Worm (Caenorhabditis elegans): ENCODE data around the gene C46C11.3.

C46C11.3 gene

ce11 chrX:4635643-4636042 lies 13.5 kb downstream of the C46C11.3 start (continued):
- TF ChIP-seq hlh-4 (tag; optimal IDR thresholded peaks at IDR 0.05) (no peak), fos-1 (tag; optimal IDR thresholded peaks at IDR 0.05) (no peak), swsn-7 (tag; optimal IDR thresholded peaks at IDR 0.05) (peak; percentile 46), snu-23 (GFP tag; optimal IDR thresholded peaks at IDR 0.05) (peak; percentile 70), fkh-4 (tag; optimal IDR thresholded peaks at IDR 0.05; ENCODE audit: borderline replicate concordance) (no peak), pqm-1 (tag; optimal IDR thresholded peaks at IDR 0.05) (no peak), isw-1 (GFP tag; IDR thresholded peaks at IDR 0.05) (peak; percentile 21; the same call in 1 of the 2 replicates), rnt-1 (tag; optimal IDR thresholded peaks at IDR 0.05) (peak; percentile 65), sup-37 (GFP tag; optimal IDR thresholded peaks at IDR 0.05) (no peak), xbp-1 (tag; optimal IDR thresholded peaks at IDR 0.05) (peak; percentile 66), unc-130 (tag; optimal IDR thresholded peaks at IDR 0.05) (no peak), ceh-90 (tag; optimal IDR thresholded peaks at IDR 0.05) (no peak), egl-27 (tag; optimal IDR thresholded peaks at IDR 0.05) (no peak), tlp-1 (tag; optimal IDR thresholded peaks at IDR 0.05) (no peak), ztf-11 (tag; optimal IDR thresholded peaks at IDR 0.05) (no peak), nhr-90 (tag; optimal IDR thresholded peaks at IDR 0.05; ENCODE audit: poor library complexity) (no peak), tbx-2 (tag; optimal IDR thresholded peaks at IDR 0.05) (peak; percentile 46), sptf-1 (tag; optimal IDR thresholded peaks at IDR 0.05) (no peak), zag-1 (tag; optimal IDR thresholded peaks at IDR 0.05) (no peak), C04F5.9 (tag; optimal IDR thresholded peaks at IDR 0.05) (no peak), irx-1 (tag; optimal IDR thresholded peaks at IDR 0.05) (peak; percentile 55), lin-13 (GFP tag; optimal IDR thresholded peaks at IDR 0.05) (peak; percentile 13), ama-1 (optimal IDR thresholded peaks at IDR 0.05) (no peak), snpc-4 (tag; optimal IDR thresholded peaks at IDR 0.05) (peak; percentile 33), pag-3 (tag; optimal IDR thresholded peaks at IDR 0.05; ENCODE audit: borderline replicate concordance, insufficient read depth) (no peak), efl-1 (optimal IDR thresholded peaks at IDR 0.05) (peak; percentile 11 to 37), efl-1 (GFP tag; optimal IDR thresholded peaks at IDR 0.05 in 1 of 2) (peak in 1 of 2 experiments; percentile 9), lin-14 (GFP tag; optimal IDR thresholded peaks at IDR 0.05) (peak; percentile 88), nhr-12 (tag; optimal IDR thresholded peaks at IDR 0.05) (no peak), ets-5 (GFP tag; IDR thresholded peaks at IDR 0.05) (no peak), lin-39 (tag; optimal IDR thresholded peaks at IDR 0.05) (peak; percentile 30), ceh-8 (GFP tag; optimal IDR thresholded peaks at IDR 0.05) (no peak), elt-2 (tag; optimal IDR thresholded peaks at IDR 0.05) (no peak), nhr-71 (tag; optimal IDR thresholded peaks at IDR 0.05) (peak; percentile 68), Y116A8C.19 (tag; optimal IDR thresholded peaks at IDR 0.05; ENCODE audit: borderline replicate concordance) (no peak), dsc-1 (tag; optimal IDR thresholded peaks at IDR 0.05) (peak; percentile 32), unc-86 (tag; optimal IDR thresholded peaks at IDR 0.05) (peak; percentile 18), lir-3 (tag; optimal IDR thresholded peaks at IDR 0.05; ENCODE audit: poor library complexity) (peak; percentile 11), nhr-77 (tag; optimal IDR thresholded peaks at IDR 0.05) (no peak), fkh-10 (GFP tag; optimal IDR thresholded peaks at IDR 0.05) (no peak), ceh-88 (GFP tag; IDR thresholded peaks at IDR 0.05) (no peak), hpl-2 (GFP tag; optimal IDR thresholded peaks at IDR 0.05) (no peak), mef-2 (tag; optimal IDR thresholded peaks at IDR 0.05) (no peak), nhr-76 (tag; optimal IDR thresholded peaks at IDR 0.05) (no peak), nhr-237 (tag; optimal IDR thresholded peaks at IDR 0.05) (no peak), ces-1 (GFP tag; optimal IDR thresholded peaks at IDR 0.05) (no peak), grh-1 (GFP tag; IDR thresholded peaks at IDR 0.05) (0 out of 2 replicates have a peak, but pooled peaks have one; percentile 37), nhr-20 (tag; optimal IDR thresholded peaks at IDR 0.05) (peak; percentile 75), C34B4.2 (tag; optimal IDR thresholded peaks at IDR 0.05) (no peak), lsy-2 (tag; optimal IDR thresholded peaks at IDR 0.05) (peak; percentile 34 to 64), nhr-11 (tag; optimal IDR thresholded peaks at IDR 0.05) (no peak), zip-4 (GFP tag; optimal IDR thresholded peaks at IDR 0.05) (no peak), nhr-85 (tag) (peak; percentile 85), lin-15B (tag; optimal IDR thresholded peaks at IDR 0.05) (no peak), mep-1 (tag; optimal IDR thresholded peaks at IDR 0.05) (peak; percentile 64)
